Worm (Caenorhabditis elegans) whole organism, L3 larva: Measurements from ENCODE around the gene ckb-3.

Source experiments
- R02D3.7 ChIP-seq: fragments of 150-350 bp; optimal IDR thresholded peaks from 2 replicates; lab custom pipeline; 2014; ENCODE audit warnings: missing biosample characterization, missing genetic modification characterization
- ama-1 ChIP-seq: fragments of 150-350 bp; optimal IDR thresholded peaks from 2 replicates; lab custom pipeline; 2018
- ceh-16 ChIP-seq: sonication (generic microtip); optimal IDR thresholded peaks from 2 replicates; lab custom pipeline; 2017; ENCODE audit warnings: missing biosample characterization, missing genetic modification characterization
- ceh-28 ChIP-seq: fragments of 150-350 bp; optimal IDR thresholded peaks from 2 replicates; lab custom pipeline; 2014; ENCODE audit warnings: missing biosample characterization, missing genetic modification reagents, missing genetic modification characterization
- ceh-82 ChIP-seq: fragments of 150-350 bp; optimal IDR thresholded peaks from 2 replicates; lab custom pipeline; 2014; ENCODE audit warnings: missing biosample characterization, missing genetic modification characterization
- ceh-9 ChIP-seq: sonication (generic microtip); optimal IDR thresholded peaks from 2 replicates; lab custom pipeline; 2018; ENCODE audit warnings: missing biosample characterization, missing genetic modification characterization
- egl-27 ChIP-seq: sonication (generic microtip); optimal IDR thresholded peaks from 4 replicates; lab custom pipeline; 2017; ENCODE audit warnings: missing biosample characterization, missing genetic modification reagents, missing genetic modification characterization
- egl-5 ChIP-seq: fragments of 150-350 bp; optimal IDR thresholded peaks from 2 replicates; lab custom pipeline; 2017; ENCODE audit warnings: missing biosample characterization, missing genetic modification reagents, missing genetic modification characterization, inconsistent platforms
- elt-2 ChIP-seq: sonication (generic microtip); optimal IDR thresholded peaks from 2 replicates; lab custom pipeline; 2016; ENCODE audit warnings: missing genetic modification reagents, mild to moderate bottlenecking, missing genetic modification characterization, missing compliant biosample characterization
- elt-3 ChIP-seq, 3 experiments: fragments of 150-350 bp in 1 of 3; sonication (generic microtip) in 2 of 3; optimal IDR thresholded peaks; 2 replicates in 2 of 3; 4 replicates in 1 of 3; lab custom pipeline; 2014 to 2017; ENCODE audit warnings: missing biosample characterization in 3 of 3, missing genetic modification characterization in 3 of 3
- fkh-2 ChIP-seq: fragments of 150-350 bp; optimal IDR thresholded peaks from 2 replicates; lab custom pipeline; 2014; ENCODE audit warnings: missing biosample characterization, missing genetic modification reagents, missing genetic modification characterization
- hmg-11 ChIP-seq: sonication (generic microtip); optimal IDR thresholded peaks from 2 replicates; lab custom pipeline; 2016; ENCODE audit warnings: missing genetic modification characterization, missing compliant biosample characterization
- jun-1 ChIP-seq: fragments of 150-350 bp; optimal IDR thresholded peaks from 2 replicates; lab custom pipeline; 2014; ENCODE audit warnings: missing biosample characterization, missing genetic modification reagents, missing genetic modification characterization
- lin-15B ChIP-seq: fragments of 150-350 bp; optimal IDR thresholded peaks from 2 replicates; lab custom pipeline; 2014; ENCODE audit warnings: missing biosample characterization, missing genetic modification characterization
- lsy-12 ChIP-seq: sonication (generic microtip); optimal IDR thresholded peaks from 2 replicates; lab custom pipeline; 2016; ENCODE audit warnings: mild to moderate bottlenecking, missing genetic modification characterization, missing compliant biosample characterization
- mdl-1 ChIP-seq: fragments of 150-350 bp; optimal IDR thresholded peaks from 2 replicates; lab custom pipeline; 2014; ENCODE audit warnings: missing biosample characterization, missing genetic modification characterization
- nfya-1 ChIP-seq: sonication (generic microtip); optimal IDR thresholded peaks from 2 replicates; lab custom pipeline; 2017; ENCODE audit warnings: missing genetic modification characterization, mild to moderate bottlenecking, missing compliant biosample characterization, antibody characterized with exemption, moderate library complexity; ENCODE audit not compliant: insufficient read depth
- nhr-11 ChIP-seq: fragments of 150-350 bp; optimal IDR thresholded peaks from 2 replicates; lab custom pipeline; 2014; ENCODE audit warnings: missing biosample characterization, missing genetic modification characterization
- nhr-12 ChIP-seq: fragments of 150-350 bp; optimal IDR thresholded peaks from 2 replicates; lab custom pipeline; 2014; ENCODE audit warnings: missing biosample characterization, missing genetic modification characterization
- nhr-23 ChIP-seq: fragments of 150-350 bp; optimal IDR thresholded peaks from 2 replicates; lab custom pipeline; 2014; ENCODE audit warnings: missing biosample characterization, missing genetic modification reagents, missing genetic modification characterization
- nhr-237 ChIP-seq: fragments of 150-350 bp; optimal IDR thresholded peaks from 2 replicates; lab custom pipeline; 2014; ENCODE audit warnings: missing biosample characterization, missing genetic modification characterization
- nhr-25 ChIP-seq: sonication (generic microtip); optimal IDR thresholded peaks from 2 replicates; lab custom pipeline; 2017; ENCODE audit warnings: missing biosample characterization, missing genetic modification characterization
- nhr-28 ChIP-seq: fragments of 150-350 bp; optimal IDR thresholded peaks from 2 replicates; lab custom pipeline; 2014; ENCODE audit warnings: missing biosample characterization, missing genetic modification characterization
- nhr-43 ChIP-seq: sonication (generic microtip); optimal IDR thresholded peaks from 2 replicates; lab custom pipeline; 2016; ENCODE audit warnings: mild to moderate bottlenecking, missing genetic modification characterization, missing compliant biosample characterization; ENCODE audit not compliant: poor library complexity, severe bottlenecking
- nhr-67 ChIP-seq: fragments of 150-350 bp; optimal IDR thresholded peaks from 2 replicates; lab custom pipeline; 2014; ENCODE audit warnings: missing biosample characterization, missing genetic modification characterization
- pha-4 ChIP-seq: fragments of 150-350 bp; optimal IDR thresholded peaks from 2 replicates; lab custom pipeline; 2014; ENCODE audit warnings: missing biosample characterization, missing genetic modification reagents, missing genetic modification characterization
- pqm-1 ChIP-seq: fragments of 150-350 bp; optimal IDR thresholded peaks from 2 replicates; lab custom pipeline; 2017; ENCODE audit warnings: missing biosample characterization, missing genetic modification characterization, inconsistent platforms
- skn-1 ChIP-seq: fragments of 150-350 bp; optimal IDR thresholded peaks from 2 replicates; lab custom pipeline; 2014; ENCODE audit warnings: missing biosample characterization, missing genetic modification characterization
- snpc-4 ChIP-seq: fragments of 150-350 bp; optimal IDR thresholded peaks from 2 replicates; lab custom pipeline; 2014; ENCODE audit warnings: missing biosample characterization, missing genetic modification characterization
- tbx-2 ChIP-seq: sonication (generic microtip); optimal IDR thresholded peaks from 2 replicates; lab custom pipeline; 2016; ENCODE audit warnings: mild to moderate bottlenecking, missing genetic modification characterization, missing compliant biosample characterization
- unc-39 ChIP-seq: sonication (generic microtip); optimal IDR thresholded peaks from 4 replicates; lab custom pipeline; 2017; ENCODE audit warnings: missing biosample characterization, missing genetic modification characterization
- ztf-11 ChIP-seq: fragments of 150-350 bp; optimal IDR thresholded peaks from 2 replicates; lab custom pipeline; 2014; ENCODE audit warnings: missing biosample characterization, missing genetic modification characterization
- ztf-4 ChIP-seq: fragments of 150-350 bp; optimal IDR thresholded peaks from 2 replicates; lab custom pipeline; 2014; ENCODE audit warnings: missing biosample characterization, missing genetic modification characterization

Gene ckb-3

DNA sequence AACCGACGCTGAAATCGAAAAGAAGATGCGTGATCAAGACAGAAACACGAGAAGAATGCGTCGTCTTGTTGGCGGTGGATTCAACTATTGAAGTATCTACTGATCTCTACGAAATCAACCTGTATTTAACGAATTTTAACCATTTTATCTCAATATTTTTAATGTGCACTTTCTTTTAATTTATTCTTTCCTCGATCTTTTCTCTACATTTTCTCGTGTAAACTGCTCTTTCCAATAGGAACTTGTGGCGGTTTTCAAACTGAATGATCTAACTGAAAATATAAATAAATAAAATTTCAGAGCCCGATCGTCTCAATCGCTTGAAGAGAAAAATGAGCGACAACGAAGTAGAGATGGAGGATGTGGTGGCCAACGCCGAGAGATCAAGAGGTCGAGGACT is 35.3 kb downstream of the ckb-3 start, which contains the start of gene rnp-4:
rnp-4 (plus strand) TSS at position 301 of the 400 bp plus-strand sequence.
- no peak for TF ChIP-seq jun-1 (tag; lab: Kevin White, UChicago)
- no peak for TF ChIP-seq nhr-11 (tag; lab: Kevin White, UChicago)
- no peak for TF ChIP-seq ceh-9 (tag; lab: Kevin White, UChicago)
- no peak for TF ChIP-seq snpc-4 (tag; lab: Kevin White, UChicago)
- TF ChIP-seq nhr-237 = no peak
- TF ChIP-seq egl-27 (tag; lab: Kevin White, UChicago) = no peak
- no peak for TF ChIP-seq fkh-2
- TF ChIP-seq nhr-25 (tag; lab: Kevin White, UChicago) = no peak
- TF ChIP-seq ceh-82 = no peak
- no peak for TF ChIP-seq lsy-12
- no peak for TF ChIP-seq nhr-12 (tag; lab: Kevin White, UChicago)
- no peak for TF ChIP-seq nhr-67 (tag; lab: Kevin White, UChicago)
- TF ChIP-seq unc-39 (tag; lab: Kevin White, UChicago) = no peak
- TF ChIP-seq mdl-1 (tag; lab: Kevin White, UChicago) = no peak
- TF ChIP-seq nfya-1 = no peak
- TF ChIP-seq skn-1 (tag; lab: Kevin White, UChicago) = no peak
- no peak for TF ChIP-seq ztf-11 (tag; lab: Kevin White, UChicago)
- no peak for TF ChIP-seq elt-2 (tag; lab: Kevin White, UChicago)

DNA sequence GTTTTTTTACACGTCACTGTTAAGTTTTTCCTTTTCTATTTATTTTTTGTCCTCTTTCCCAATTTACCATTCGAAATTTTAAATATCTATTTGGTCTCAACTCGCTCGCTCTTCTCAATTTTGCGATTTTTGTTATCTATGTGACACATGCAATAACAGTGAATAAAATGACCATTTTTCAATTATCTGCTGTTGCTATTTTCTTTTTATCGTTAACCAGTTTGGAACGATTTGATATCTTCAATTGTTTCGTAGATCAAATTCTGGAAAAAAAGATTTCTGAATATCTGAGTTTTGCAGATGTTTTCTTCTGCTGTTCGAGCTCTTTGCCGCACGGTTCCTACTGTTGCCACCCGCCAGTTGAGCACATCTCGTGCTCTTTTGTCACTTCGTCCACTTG is 36.5 kb downstream of the ckb-3 start, which contains the start of gene prdx-3:
prdx-3 (plus strand) TSS at position 301 of the 400 bp plus-strand sequence.
- TF ChIP-seq nhr-237 (no peak), ama-1 (lab: Kevin White, UChicago) (no peak), tbx-2 (no peak), nhr-43 (tag; lab: Kevin White, UChicago) (no peak), hmg-11 (tag; lab: Kevin White, UChicago) (no peak), lin-15B (tag; lab: Kevin White, UChicago) (no peak), elt-2 (tag; lab: Kevin White, UChicago) (no peak), skn-1 (tag; lab: Kevin White, UChicago) (no peak), nhr-28 (tag; lab: Kevin White, UChicago) (no peak), elt-3 (tag; optimal IDR thresholded peaks at IDR 0.05; lab: Kevin White, UChicago) (no peak), nhr-12 (tag; lab: Kevin White, UChicago) (no peak), pha-4 (tag; lab: Kevin White, UChicago) (no peak)

DNA sequence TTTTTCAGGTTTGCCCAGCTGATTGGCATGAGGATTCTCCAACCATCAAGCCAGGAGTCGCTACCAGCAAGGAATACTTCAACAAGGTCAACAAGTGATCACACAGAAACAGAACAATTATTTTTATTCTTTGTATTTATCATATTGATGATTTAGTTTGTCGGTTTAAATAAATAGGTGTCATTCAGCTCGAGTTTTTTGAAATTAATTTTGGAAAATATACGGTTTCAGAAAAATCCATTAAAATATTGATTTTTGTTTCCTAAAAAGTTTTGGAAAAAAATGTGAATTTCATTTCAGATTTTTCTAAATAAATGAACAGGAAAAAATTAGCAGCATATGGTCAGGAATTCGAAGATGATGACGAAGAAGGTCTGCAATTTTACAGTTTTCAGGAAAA is 37.6 kb downstream of the ckb-3 start, which contains the start of gene gpch-1:
gpch-1 (plus strand) TSS at position 301 of the 400 bp plus-strand sequence.
- no peak for TF ChIP-seq ztf-4 (tag; lab: Kevin White, UChicago)
- TF ChIP-seq mdl-1 (tag; lab: Kevin White, UChicago) = no peak
- TF ChIP-seq unc-39 (tag; lab: Kevin White, UChicago) = no peak
- TF ChIP-seq nhr-28 (tag; lab: Kevin White, UChicago) = no peak
- no peak for TF ChIP-seq ceh-16 (tag; lab: Kevin White, UChicago)

DNA sequence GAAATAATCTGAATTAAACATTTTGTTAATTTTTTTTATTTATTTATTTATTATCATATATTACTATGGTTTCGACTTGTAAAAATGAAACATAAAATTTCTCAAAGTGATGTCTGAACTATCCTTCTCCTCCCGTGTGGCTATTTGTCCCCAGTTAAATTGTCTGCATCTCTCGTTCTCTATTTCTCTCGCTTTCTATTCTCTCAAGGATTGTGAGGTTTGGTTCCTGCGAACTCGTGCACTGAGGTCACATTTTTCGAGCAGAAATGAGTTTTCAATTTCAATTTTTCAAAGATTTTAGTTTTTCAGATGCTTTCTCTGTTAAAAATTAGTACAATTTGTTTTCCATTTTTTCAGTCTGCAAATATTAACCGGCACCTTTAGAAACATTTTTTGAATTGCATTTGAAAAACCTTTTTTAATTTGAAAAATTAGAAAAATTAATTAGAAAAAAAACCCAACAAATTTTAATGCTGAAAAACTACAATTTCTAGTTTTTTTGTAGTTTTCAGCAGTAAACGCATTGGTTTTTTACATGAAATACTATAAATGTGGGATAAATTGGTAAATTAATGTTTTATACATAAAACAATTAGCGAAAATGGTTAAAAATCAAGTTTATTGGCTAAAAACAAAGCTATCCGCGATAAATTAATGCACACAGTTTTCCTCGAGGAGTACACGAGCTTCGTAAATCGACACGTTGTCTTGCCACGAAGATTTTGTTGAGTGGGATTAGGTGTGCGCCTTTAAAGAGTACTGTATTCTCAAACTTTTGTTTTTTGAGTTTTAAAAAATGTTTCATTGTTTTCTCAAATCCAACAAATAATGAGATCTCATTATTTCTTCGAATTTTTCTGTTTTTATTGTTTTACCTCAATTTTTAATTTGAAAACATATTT is 41.7 kb downstream of the ckb-3 start:
- TF ChIP-seq R02D3.7 (tag; lab: Kevin White, UChicago) (no peak), unc-39 (tag; lab: Kevin White, UChicago) (no peak), pqm-1 (peak; percentile 10), ceh-28 (tag; lab: Kevin White, UChicago) (no peak), egl-5 (tag; lab: Kevin White, UChicago) (no peak), mdl-1 (tag; lab: Kevin White, UChicago) (no peak), pha-4 (tag; lab: Kevin White, UChicago) (peak; percentile 30), jun-1 (tag; lab: Kevin White, UChicago) (peak; percentile 22), nhr-23 (tag; lab: Kevin White, UChicago) (no peak), nfya-1 (peak; percentile 49), elt-2 (tag; lab: Kevin White, UChicago) (peak; percentile 36), snpc-4 (tag; lab: Kevin White, UChicago) (peak; percentile 72), lin-15B (tag; lab: Kevin White, UChicago) (peak; percentile 8)
